Worm (Caenorhabditis elegans) whole organism, midembryonic: ENCODE results near the gene C07D10.5.

Experiments
- T22C8.4 ChIP-seq: fragments of 200-800 bp; sonication (Bioruptor generic); IDR thresholded peaks from 2 replicates; pipeline ENCODE4 v1.3.6; 2022; ENCODE audit warnings: missing genetic modification characterization, missing compliant biosample characterization
- cog-1 ChIP-seq: sonication (generic microtip); optimal IDR thresholded peaks from 2 replicates; lab custom pipeline; 2016; ENCODE audit warnings: missing genetic modification characterization, missing compliant biosample characterization
- flt-1 ChIP-seq: fragments of 200-800 bp; sonication (Bioruptor generic); IDR thresholded peaks from 2 replicates; pipeline ENCODE4 v1.3.6; 2022; ENCODE audit warnings: missing genetic modification characterization, missing compliant biosample characterization
- klf-2 ChIP-seq: fragments of 200-800 bp; sonication (Bioruptor generic); conservative IDR thresholded peaks from 2 replicates; pipeline ENCODE4 v1.3.6; 2022; ENCODE audit warnings: missing genetic modification reagents, missing genetic modification characterization, missing compliant biosample characterization
- med-1 ChIP-seq: sonication (generic microtip); optimal IDR thresholded peaks from 2 replicates; lab custom pipeline; 2017; ENCODE audit warnings: missing genetic modification characterization, mild to moderate bottlenecking, missing compliant biosample characterization, antibody characterized with exemption, missing genetic modification reagents; ENCODE audit not compliant: insufficient read depth
- ref-1 ChIP-seq: fragments of 200-800 bp; sonication (Bioruptor generic); conservative IDR thresholded peaks from 2 replicates; pipeline ENCODE4 v1.3.6; 2022; ENCODE audit warnings: missing genetic modification reagents, missing genetic modification characterization, missing compliant biosample characterization
- tab-1 ChIP-seq: fragments of 200-800 bp; sonication (Bioruptor generic); IDR thresholded peaks from 2 replicates; pipeline ENCODE4 v1.3.6; 2022; ENCODE audit warnings: missing genetic modification characterization, missing compliant biosample characterization
- ztf-23 ChIP-seq: fragments of 200-800 bp; sonication (Bioruptor generic); IDR thresholded peaks from 2 replicates; pipeline ENCODE4 v1.3.6; 2022; ENCODE audit warnings: missing genetic modification reagents, missing genetic modification characterization, missing compliant biosample characterization
- ztf-29 ChIP-seq: fragments of 200-800 bp; sonication (Bioruptor generic); IDR thresholded peaks from 2 replicates; pipeline ENCODE4 v1.3.6; 2022; ENCODE audit warnings: missing genetic modification reagents, missing genetic modification characterization, missing compliant biosample characterization

The C07D10.5 gene

DNA sequence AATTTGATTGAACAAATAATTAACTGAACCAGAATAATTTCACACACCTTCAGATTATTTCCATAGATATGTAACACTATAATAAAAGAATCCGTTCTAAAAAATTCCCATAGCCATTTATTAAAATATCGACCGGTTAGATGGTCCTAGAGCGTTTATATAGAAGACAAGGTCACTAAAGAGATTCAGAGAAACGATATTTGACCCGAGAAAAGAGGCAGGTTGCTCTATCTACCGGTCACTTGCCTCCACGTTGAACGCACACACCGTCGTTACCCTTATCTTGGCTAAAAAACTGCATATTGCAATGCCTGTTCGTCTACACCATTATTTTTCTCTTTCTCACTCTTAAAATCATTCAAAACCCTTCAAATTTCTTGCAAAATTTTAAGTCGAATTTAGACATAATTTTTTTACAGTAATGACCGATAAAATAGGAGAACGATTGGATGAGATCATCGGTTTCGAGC is at the start of gene C07D10.5:
C07D10.5 (plus strand) TSS at position 420 of the 470 bp plus-strand sequence.
- TF ChIP-seq ztf-23 (GFP tag; lab: Robert Waterston, UW) (no peak), T22C8.4 (GFP tag; lab: Robert Waterston, UW) (no peak), tab-1 (GFP tag; lab: Robert Waterston, UW) (no peak), med-1 (no peak), ztf-29 (GFP tag; lab: Robert Waterston, UW) (no peak), klf-2 (GFP tag; lab: Robert Waterston, UW) (no peak), flt-1 (no peak), cog-1 (no peak), ref-1 (GFP tag; lab: Robert Waterston, UW) (no peak)

- TF ChIP-seq T22C8.4 (GFP tag; lab: Robert Waterston, UW) (no peak), ztf-29 (GFP tag; lab: Robert Waterston, UW) (no peak), cog-1 (peak; percentile 15)
Measured at ce11 chrII:7337469-7337893, 43.9 kb upstream of the C07D10.5 start.

DNA sequence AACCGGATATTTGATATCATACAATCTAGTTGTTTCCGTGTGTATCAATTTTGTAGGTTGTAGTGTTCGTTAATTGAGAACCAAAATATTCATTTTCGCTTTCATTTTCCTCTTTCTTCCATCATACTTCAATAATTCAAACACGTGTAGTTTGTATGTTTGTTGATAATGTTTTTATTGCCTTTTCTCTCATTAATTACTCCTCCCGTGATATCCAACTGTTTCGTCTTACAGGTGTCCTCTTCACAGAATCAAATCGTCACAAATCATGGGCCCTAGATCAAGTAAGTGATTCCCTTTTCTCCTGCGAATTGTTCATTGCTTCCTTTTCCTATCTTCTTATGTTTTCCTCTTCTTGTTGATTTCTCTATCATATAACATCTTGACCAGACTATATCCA is 42.4 kb upstream of the C07D10.5 start, which contains the start of gene nhr-21:
nhr-21 (plus strand) TSS at position 235 of the 400 bp plus-strand sequence.
- TF ChIP-seq ref-1 (GFP tag; lab: Robert Waterston, UW) (no peak), med-1 (no peak), tab-1 (GFP tag; lab: Robert Waterston, UW) (no peak), klf-2 (GFP tag; lab: Robert Waterston, UW) (no peak), ztf-29 (GFP tag; lab: Robert Waterston, UW) (no peak), ztf-23 (GFP tag; lab: Robert Waterston, UW) (no peak), flt-1 (no peak), T22C8.4 (GFP tag; lab: Robert Waterston, UW) (no peak), cog-1 (no peak)

DNA sequence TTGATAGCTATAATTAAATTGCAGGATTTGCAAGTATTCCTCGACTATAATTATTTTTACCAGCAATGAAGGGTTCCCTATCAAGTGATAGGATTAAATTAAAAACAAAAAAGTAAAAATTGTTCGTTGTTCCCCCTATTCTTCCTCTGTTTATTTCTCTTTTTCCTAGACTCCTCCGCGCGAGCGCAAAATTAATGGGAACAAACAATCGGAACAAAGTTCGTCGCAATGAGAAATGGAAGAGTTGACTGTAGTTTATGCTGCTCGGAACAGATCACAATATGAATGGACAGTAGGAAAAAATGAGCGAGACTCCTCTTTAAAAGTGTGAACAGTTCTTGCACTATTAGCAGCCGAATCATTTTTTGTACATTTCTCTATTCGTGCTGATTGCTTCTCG is 40.7 kb upstream of the C07D10.5 start:
- TF ChIP-seq ref-1 (GFP tag; lab: Robert Waterston, UW): no peak
- no peak for TF ChIP-seq ztf-23 (GFP tag; lab: Robert Waterston, UW)
- no peak for TF ChIP-seq med-1
- TF ChIP-seq klf-2 (GFP tag; lab: Robert Waterston, UW): no peak
- TF ChIP-seq flt-1: no peak
- no peak for TF ChIP-seq tab-1 (GFP tag; lab: Robert Waterston, UW)
- TF ChIP-seq T22C8.4 (GFP tag; lab: Robert Waterston, UW): no peak
- no peak for TF ChIP-seq ztf-29 (GFP tag; lab: Robert Waterston, UW)
- TF ChIP-seq cog-1: no peak

DNA sequence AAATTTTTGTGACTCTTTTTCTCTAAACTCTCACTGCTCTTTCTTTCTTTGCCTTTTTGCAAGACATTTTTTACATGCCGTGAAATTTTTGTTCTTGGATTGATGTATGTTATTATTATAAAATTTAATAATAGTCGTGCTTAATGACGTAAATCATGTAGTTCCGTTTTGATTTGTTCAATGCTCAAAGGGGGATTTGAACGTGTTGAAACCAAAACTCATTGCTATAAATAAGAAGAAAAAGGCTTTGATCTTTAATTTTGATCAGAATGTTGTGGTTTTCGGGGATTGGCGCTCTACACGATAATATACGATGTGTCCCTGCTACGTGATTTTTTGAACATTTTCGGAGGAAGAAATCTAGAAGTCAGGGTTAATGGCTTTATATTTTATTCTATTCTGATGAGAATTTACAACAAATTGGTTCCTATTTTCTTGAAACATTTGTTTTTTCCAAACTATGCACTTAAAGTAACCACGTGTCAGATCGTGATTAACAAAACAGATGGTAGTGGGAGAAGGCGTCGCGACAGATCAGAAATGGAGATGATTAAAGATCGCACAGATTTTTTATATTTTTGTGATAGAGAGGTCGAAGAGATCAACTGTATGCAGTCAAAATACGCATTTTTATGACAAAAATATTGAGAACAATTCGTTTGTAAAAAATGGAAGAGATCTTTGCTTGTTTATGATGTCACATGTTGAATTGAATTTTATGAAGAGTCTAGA is 39.6 kb upstream of the C07D10.5 start:
- TF ChIP-seq med-1 (no peak), flt-1 (no peak), ztf-23 (GFP tag; lab: Robert Waterston, UW) (no peak), ref-1 (GFP tag; lab: Robert Waterston, UW) (no peak), cog-1 (no peak), T22C8.4 (GFP tag; lab: Robert Waterston, UW) (no peak), ztf-29 (GFP tag; lab: Robert Waterston, UW) (no peak), klf-2 (GFP tag; lab: Robert Waterston, UW) (no peak), tab-1 (GFP tag; lab: Robert Waterston, UW) (no peak)

DNA sequence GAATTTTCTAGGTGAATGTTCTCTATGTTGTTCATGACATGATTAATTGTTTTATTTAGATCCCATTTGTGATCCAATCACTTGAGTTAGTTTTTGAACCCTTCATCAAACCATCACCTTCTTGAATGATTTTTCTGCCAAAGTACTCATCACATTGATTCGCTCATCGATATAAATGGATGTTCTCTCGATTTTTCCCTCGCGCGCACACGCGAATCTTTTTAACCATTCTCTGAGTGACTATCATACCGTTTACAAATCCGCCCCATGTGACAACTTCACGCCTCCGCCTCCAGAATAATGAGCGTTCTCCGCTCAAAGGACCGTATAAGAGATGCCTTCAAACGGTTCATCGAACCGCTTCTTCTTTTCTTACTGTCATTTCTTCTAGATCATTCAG is 38.5 kb upstream of the C07D10.5 start:
- no peak for TF ChIP-seq tab-1 (GFP tag; lab: Robert Waterston, UW)
- no peak for TF ChIP-seq klf-2 (GFP tag; lab: Robert Waterston, UW)
- no peak for TF ChIP-seq cog-1
- TF ChIP-seq flt-1: no peak
- TF ChIP-seq T22C8.4 (GFP tag; lab: Robert Waterston, UW): no peak
- no peak for TF ChIP-seq med-1
- no peak for TF ChIP-seq ztf-23 (GFP tag; lab: Robert Waterston, UW)
- no peak for TF ChIP-seq ref-1 (GFP tag; lab: Robert Waterston, UW)

DNA sequence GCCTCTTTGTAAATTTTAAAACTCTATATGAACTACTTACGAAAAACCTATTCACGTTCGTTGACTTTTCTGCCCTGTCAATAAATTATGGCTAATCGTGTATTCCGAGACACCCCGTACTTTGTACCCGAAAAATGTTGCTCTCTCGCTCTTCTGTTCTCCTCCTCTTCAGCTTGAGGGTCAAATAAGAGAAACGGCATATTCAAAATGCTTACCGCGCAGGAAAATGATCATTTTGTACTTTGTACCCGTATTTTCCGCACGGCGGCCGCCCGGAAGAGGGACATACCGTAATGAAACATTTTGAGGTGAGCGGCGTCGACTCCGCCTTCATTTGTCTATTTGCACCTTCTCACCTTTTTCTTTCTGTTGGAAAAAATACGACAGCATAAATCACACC is 37.7 kb upstream of the C07D10.5 start:
- TF ChIP-seq ztf-29 (GFP tag; lab: Robert Waterston, UW): 0 out of 2 replicates have a peak, but pooled peaks have one; percentile 9
- no peak for TF ChIP-seq cog-1

ce11 chrII:7345858-7346257 is 35.5 kb upstream of the C07D10.5 start:
- TF ChIP-seq ztf-23 (GFP tag; lab: Robert Waterston, UW): no peak
- no peak for TF ChIP-seq ztf-29 (GFP tag; lab: Robert Waterston, UW)
- no peak for TF ChIP-seq cog-1
- TF ChIP-seq med-1: no peak
- no peak for TF ChIP-seq klf-2 (GFP tag; lab: Robert Waterston, UW)
- TF ChIP-seq ref-1 (GFP tag; lab: Robert Waterston, UW): no peak
- no peak for TF ChIP-seq T22C8.4 (GFP tag; lab: Robert Waterston, UW)
- TF ChIP-seq flt-1: no peak
- TF ChIP-seq tab-1 (GFP tag; lab: Robert Waterston, UW): no peak

DNA sequence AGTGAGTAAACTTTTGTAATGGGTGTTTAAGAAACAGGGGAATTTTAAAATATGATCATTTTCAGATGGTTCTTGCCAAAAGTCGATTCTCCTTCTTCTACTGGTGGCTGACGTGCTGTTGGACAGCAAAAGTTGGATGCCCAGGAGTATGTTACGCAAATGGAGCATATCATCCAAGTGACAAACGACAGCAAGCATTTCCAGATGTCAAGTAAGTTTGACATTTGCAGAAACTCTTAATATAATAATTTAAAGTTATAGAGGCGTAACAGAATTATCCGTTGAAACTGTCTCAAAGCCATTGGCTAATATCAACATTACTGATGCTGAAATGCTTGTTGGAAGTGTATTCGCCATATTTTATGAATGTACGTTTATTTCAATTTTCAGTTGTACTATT is 33.3 kb upstream of the C07D10.5 start:
- TF ChIP-seq ztf-23 (GFP tag; lab: Robert Waterston, UW) (no peak), ref-1 (GFP tag; lab: Robert Waterston, UW) (no peak), T22C8.4 (GFP tag; lab: Robert Waterston, UW) (no peak)

- TF ChIP-seq T22C8.4 (GFP tag; lab: Robert Waterston, UW) (no peak), tab-1 (GFP tag; lab: Robert Waterston, UW) (no peak)
Measured at ce11 chrII:7352507-7352906, 28.9 kb upstream of the C07D10.5 start, which contains the start of gene hsp-4. TSS of gene hsp-4 (minus strand) at chrII:7352645.
